Worm (Caenorhabditis elegans): ENCODE results near the gene R07E5.5.

ce11 chrIII:4349799-4350198 is 47.4 kb upstream of the R07E5.5 start, which contains the start of gene B0285.6:
- TF ChIP-seq blmp-1 (tag; optimal IDR thresholded peaks at IDR 0.05; ENCODE audit: insufficient read depth) (no peak), nhr-12 (tag; optimal IDR thresholded peaks at IDR 0.05) (no peak), nhr-237 (tag; optimal IDR thresholded peaks at IDR 0.05) (no peak), F13H6.1 (tag; optimal IDR thresholded peaks at IDR 0.05) (no peak), nhr-25 (tag; optimal IDR thresholded peaks at IDR 0.05) (no peak), skn-1 (tag; optimal IDR thresholded peaks at IDR 0.05) (no peak), dmd-4 (tag; optimal IDR thresholded peaks at IDR 0.05) (no peak), unc-62 (GFP tag; optimal IDR thresholded peaks at IDR 0.05) (no peak), ztf-11 (tag; optimal IDR thresholded peaks at IDR 0.05) (no peak), ceh-82 (tag; optimal IDR thresholded peaks at IDR 0.05) (no peak), ztf-4 (tag; optimal IDR thresholded peaks at IDR 0.05) (no peak), lin-11 (tag; optimal IDR thresholded peaks at IDR 0.05) (no peak), ama-1 (optimal IDR thresholded peaks at IDR 0.05) (no peak), ZK546.5 (tag; optimal IDR thresholded peaks at IDR 0.05) (no peak)
